Fruit fly (Drosophila melanogaster): ENCODE results near the gene tws.
A peak's percentile ranks its signal among the peaks of the same experiment; 100 is the strongest.

tws gene

DNA sequence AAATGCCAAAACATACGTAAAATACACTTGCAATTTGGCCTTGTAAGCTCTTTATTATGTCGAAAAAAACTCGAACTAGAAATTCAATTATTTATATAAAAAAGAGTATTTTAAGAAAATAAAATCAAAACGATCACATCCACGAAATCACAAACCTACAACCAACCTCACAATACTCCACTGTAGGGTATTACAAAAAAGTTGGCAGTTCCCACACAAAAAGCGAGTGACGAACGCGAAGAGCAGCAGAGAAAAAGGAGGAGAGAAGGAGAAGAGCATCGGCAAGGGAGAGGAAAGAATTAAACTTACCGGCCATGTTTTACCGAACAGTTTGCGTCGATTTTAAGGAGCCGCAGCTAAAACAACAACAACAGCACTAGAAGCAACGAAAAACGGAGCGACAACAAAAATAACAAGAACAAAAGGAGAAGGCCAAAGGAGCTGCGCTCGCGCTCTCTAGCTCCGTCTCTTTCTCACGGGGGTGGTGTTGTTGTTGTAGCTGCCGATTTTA is 6.6 kb downstream of the tws start:
- TF ChIP-seq CG5204 (GFP tag; optimal IDR thresholded peaks at IDR 0.05) (no peak), bab1 (GFP tag; optimal IDR thresholded peaks at IDR 0.05) (no peak), Clk (GFP tag; optimal IDR thresholded peaks at IDR 0.05) (no peak), CG12768 (GFP tag; optimal IDR thresholded peaks at IDR 0.05) (no peak), kay (GFP tag; ENCODE audit: borderline replicate concordance) (no peak), tj (GFP tag; optimal IDR thresholded peaks at IDR 0.05) (no peak)

DNA sequence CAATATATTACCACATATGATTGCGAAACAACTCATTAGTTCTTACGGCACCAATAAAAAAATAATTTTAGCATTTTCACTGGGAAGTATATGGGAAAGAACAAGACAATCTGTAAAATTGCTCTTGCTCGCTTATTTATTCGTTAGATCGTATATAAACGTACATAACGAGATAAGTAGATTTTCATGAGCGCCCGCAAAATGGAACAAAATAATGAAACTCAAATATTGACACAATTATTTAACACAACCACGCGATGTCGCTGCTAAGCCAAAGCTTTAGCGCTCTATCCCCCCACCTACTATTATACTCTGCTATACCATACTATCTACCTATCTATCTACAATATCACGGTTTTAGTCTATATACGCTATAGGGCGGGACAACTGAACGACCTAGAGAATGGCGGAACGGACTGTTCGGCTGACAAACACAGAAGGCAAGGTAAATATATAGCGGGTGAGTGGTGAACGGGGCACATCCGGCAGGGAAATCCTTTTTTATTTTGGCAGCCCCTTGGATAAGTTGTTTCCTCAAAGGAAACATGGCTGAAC is 8.5 kb downstream of the tws start:
- TF ChIP-seq Clk (GFP tag; optimal IDR thresholded peaks at IDR 0.05) (no peak), tj (GFP tag; optimal IDR thresholded peaks at IDR 0.05) (no peak), CG7045 (GFP tag; optimal IDR thresholded peaks at IDR 0.05) (no peak), CG14711 (tag; optimal IDR thresholded peaks at IDR 0.05) (no peak), cic (GFP tag; optimal IDR thresholded peaks at IDR 0.05) (peak; percentile 46), ovo (GFP tag; optimal IDR thresholded peaks at IDR 0.05) (no peak), CG1620 (GFP tag; optimal IDR thresholded peaks at IDR 0.05) (peak; percentile 3), CG5204 (GFP tag; optimal IDR thresholded peaks at IDR 0.05) (no peak), CG7101 (tag; optimal IDR thresholded peaks at IDR 0.05) (peak; percentile 31), Mnt (GFP tag; optimal IDR thresholded peaks at IDR 0.05) (no peak), Hr96 (GFP tag; optimal IDR thresholded peaks at IDR 0.05) (no peak), CG33017 (tag; optimal IDR thresholded peaks at IDR 0.05) (peak; percentile 39), Crg-1 (GFP tag; optimal IDR thresholded peaks at IDR 0.05) (peak; percentile 27), cnc (optimal IDR thresholded peaks at IDR 0.05) (no peak), kay (GFP tag; ENCODE audit: borderline replicate concordance) (peak; percentile 12), CG12768 (GFP tag; optimal IDR thresholded peaks at IDR 0.05) (peak; percentile 34), toe (GFP tag; optimal IDR thresholded peaks at IDR 0.05) (no peak), CG11617 (GFP tag; optimal IDR thresholded peaks at IDR 0.05) (no peak), pad (GFP tag; optimal IDR thresholded peaks at IDR 0.05) (peak; percentile 12), bab1 (GFP tag; optimal IDR thresholded peaks at IDR 0.05) (no peak)

DNA sequence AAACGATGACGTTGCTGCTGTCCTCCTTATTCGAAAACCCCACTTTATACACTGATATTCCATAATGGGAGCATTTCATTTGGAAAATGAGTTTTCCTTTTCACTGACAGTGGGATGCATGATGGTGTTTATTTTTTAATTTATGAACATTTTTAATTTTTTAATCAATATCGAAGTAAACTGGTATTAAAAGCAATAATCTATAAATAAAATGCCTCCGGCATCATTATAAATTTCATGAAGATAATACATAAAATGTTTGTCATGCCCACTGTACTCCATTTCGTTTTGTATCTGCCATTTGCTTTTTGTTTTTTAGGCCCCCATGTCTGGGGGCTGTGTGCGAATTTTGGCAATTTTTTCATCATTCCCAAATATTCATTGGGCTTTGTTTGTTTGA is 9.5 kb downstream of the tws start:
- TF ChIP-seq CG7101 (tag; optimal IDR thresholded peaks at IDR 0.05) = no peak
- no peak for TF ChIP-seq Crg-1 (GFP tag; optimal IDR thresholded peaks at IDR 0.05)
- peak; percentile 29 for TF ChIP-seq bab1 (GFP tag; optimal IDR thresholded peaks at IDR 0.05)
- peak; percentile 21 for TF ChIP-seq CG14711 (tag; optimal IDR thresholded peaks at IDR 0.05)
- TF ChIP-seq toe (GFP tag; optimal IDR thresholded peaks at IDR 0.05) = no peak
- TF ChIP-seq CG11617 (GFP tag; optimal IDR thresholded peaks at IDR 0.05) = no peak
- peak; percentile 3 for TF ChIP-seq CG33017 (tag; optimal IDR thresholded peaks at IDR 0.05)

DNA sequence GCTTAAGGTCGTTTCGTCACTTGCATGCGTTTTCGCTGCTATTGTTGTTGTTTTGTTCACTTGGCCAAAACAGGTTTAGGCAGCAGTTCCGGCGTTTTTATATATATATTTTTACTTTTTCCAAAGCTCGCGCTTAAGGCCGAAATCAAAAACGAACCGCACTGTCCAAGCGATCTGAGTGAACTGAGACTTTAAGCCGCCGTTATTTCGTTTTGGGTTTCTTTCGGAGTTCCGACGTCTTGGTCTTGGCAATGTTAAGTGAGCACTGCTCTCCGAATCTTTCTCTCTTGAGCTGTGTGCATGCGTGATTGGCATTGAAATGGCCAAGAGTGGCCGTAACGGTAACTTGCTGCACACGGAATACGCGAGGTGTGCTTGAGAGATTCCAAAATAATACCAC is 14.1 kb downstream of the tws start, which contains the start of gene knk:
TSS of gene knk (minus strand) at position 188 of the 400 bp plus-strand sequence.
- TF ChIP-seq pad (GFP tag; optimal IDR thresholded peaks at IDR 0.05) (no peak), ovo (GFP tag; optimal IDR thresholded peaks at IDR 0.05) (peak; percentile 16)

DNA sequence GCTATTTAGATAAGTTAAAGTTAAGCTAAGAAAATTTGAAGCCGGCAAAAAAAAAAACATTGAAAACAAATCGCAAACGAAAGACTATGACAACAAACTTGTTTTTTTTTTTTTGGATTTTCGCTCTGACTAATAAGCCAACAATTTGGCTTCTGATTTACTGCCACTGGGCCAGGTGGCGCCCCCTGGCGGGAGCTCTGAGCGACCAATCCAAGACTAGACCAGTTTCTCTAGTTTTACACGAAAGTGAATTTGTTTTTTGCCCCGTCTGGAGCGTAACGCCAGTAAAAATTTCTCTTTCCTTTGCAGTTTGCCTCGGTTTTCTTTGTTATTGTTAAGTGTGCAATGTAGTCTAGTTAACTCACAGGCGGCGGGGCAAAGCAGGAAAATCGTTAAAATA is 14.8 kb downstream of the tws start:
- TF ChIP-seq ovo (GFP tag; optimal IDR thresholded peaks at IDR 0.05) = no peak
- TF ChIP-seq CG11617 (GFP tag; optimal IDR thresholded peaks at IDR 0.05) = no peak
- TF ChIP-seq CG1620 (GFP tag; optimal IDR thresholded peaks at IDR 0.05) = no peak
- TF ChIP-seq kay (GFP tag; ENCODE audit: borderline replicate concordance) = no peak
- no peak for TF ChIP-seq Mnt (GFP tag; optimal IDR thresholded peaks at IDR 0.05)
- TF ChIP-seq cic (GFP tag; optimal IDR thresholded peaks at IDR 0.05) = no peak
- no peak for TF ChIP-seq CG5204 (GFP tag; optimal IDR thresholded peaks at IDR 0.05)
- no peak for TF ChIP-seq CG33017 (tag; optimal IDR thresholded peaks at IDR 0.05)
- TF ChIP-seq cnc (optimal IDR thresholded peaks at IDR 0.05) = no peak
- no peak for TF ChIP-seq CG7045 (GFP tag; optimal IDR thresholded peaks at IDR 0.05)

DNA sequence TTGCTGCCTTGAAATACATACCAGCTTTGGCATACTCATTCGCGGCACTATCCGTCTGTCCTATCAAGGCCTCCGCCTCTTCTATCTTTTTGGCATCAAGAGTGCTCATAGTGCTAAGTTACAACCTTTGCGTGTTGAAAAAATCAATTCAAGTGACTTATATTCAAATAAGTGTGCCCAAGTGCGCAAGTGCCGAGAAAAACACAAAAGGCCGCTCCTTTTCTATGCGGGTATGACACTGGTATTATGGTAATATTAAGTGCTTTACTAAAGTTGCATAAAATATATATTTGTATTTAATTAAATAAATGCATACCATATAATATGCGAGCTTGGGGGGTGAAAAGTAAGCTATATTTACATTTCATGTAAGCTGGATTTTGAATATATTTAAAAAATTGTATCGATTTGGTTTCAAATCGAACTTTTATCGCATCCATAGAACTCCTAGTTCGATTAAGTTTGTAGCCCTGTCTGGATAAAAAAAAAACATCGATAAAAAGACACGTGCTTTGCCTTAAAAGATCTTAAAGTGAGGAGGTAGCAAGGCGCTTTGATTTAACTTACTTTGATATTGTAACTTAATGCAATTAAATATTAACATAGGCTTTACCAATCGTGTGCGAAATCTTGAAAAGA is 18.2 kb downstream of the tws start, which contains the start of the genes gammaSnap2 and ATPsynepsilonL:
TSS of gene gammaSnap2 (minus strand) at position 135 of the 639 bp plus-strand sequence.
TSS of gene ATPsynepsilonL (plus strand) at position 508 of the 639 bp plus-strand sequence.
- no peak for TF ChIP-seq CG5204 (GFP tag; optimal IDR thresholded peaks at IDR 0.05)
- no peak for TF ChIP-seq CG14711 (tag; optimal IDR thresholded peaks at IDR 0.05)
- no peak for TF ChIP-seq bab1 (GFP tag; optimal IDR thresholded peaks at IDR 0.05)
- no peak for TF ChIP-seq CG1620 (GFP tag; optimal IDR thresholded peaks at IDR 0.05)
- no peak for TF ChIP-seq Mnt (GFP tag; optimal IDR thresholded peaks at IDR 0.05)
- no peak for TF ChIP-seq CG7045 (GFP tag; optimal IDR thresholded peaks at IDR 0.05)
- TF ChIP-seq tj (GFP tag; optimal IDR thresholded peaks at IDR 0.05) = no peak
- no peak for TF ChIP-seq toe (GFP tag; optimal IDR thresholded peaks at IDR 0.05)
- TF ChIP-seq CG11617 (GFP tag; optimal IDR thresholded peaks at IDR 0.05) = no peak
- TF ChIP-seq CG7101 (tag; optimal IDR thresholded peaks at IDR 0.05) = no peak
- TF ChIP-seq pad (GFP tag; optimal IDR thresholded peaks at IDR 0.05) = no peak
- TF ChIP-seq Clk (GFP tag; optimal IDR thresholded peaks at IDR 0.05) = no peak
- no peak for TF ChIP-seq cnc (optimal IDR thresholded peaks at IDR 0.05)
- no peak for TF ChIP-seq Crg-1 (GFP tag; optimal IDR thresholded peaks at IDR 0.05)
- TF ChIP-seq CG33017 (tag; optimal IDR thresholded peaks at IDR 0.05) = no peak
- TF ChIP-seq Hr96 (GFP tag; optimal IDR thresholded peaks at IDR 0.05) = no peak
- no peak for TF ChIP-seq cic (GFP tag; optimal IDR thresholded peaks at IDR 0.05)
- TF ChIP-seq ovo (GFP tag; optimal IDR thresholded peaks at IDR 0.05) = no peak
- no peak for TF ChIP-seq kay (GFP tag; ENCODE audit: borderline replicate concordance)

All from whole organism, adult.